Worm (Caenorhabditis elegans): Measurements from ENCODE around the gene cit-1.2.

The cit-1.2 gene

DNA sequence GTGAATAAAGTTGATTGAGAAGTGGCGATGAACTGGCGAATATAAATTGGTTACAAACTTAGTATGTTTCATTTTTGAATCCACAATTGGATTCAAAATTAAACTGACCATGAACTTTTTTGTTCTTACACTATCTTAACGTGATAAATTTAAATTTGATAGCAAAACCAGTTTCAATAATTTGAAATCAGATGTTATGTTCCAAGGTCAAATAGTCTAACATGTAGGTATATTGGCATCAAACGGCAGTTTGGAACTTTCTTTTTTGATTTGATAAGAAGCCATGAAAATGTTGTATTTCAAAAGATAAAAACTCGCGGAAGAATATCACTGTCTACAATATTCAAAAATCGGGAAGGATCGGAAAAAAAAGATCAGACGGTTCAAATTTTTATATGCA is 25.5 kb downstream of the cit-1.2 start:
- no peak for TF ChIP-seq cog-1 (tag; optimal IDR thresholded peaks at IDR 0.05)
- no peak for TF ChIP-seq klf-2 (GFP tag; conservative IDR thresholded peaks at IDR 0.05)
- TF ChIP-seq flt-1 (GFP tag; IDR thresholded peaks at IDR 0.05), result no peak
- TF ChIP-seq ztf-29 (GFP tag; IDR thresholded peaks at IDR 0.05), result no peak
- no peak for TF ChIP-seq ref-1 (GFP tag; conservative IDR thresholded peaks at IDR 0.05)
- TF ChIP-seq tab-1 (GFP tag; IDR thresholded peaks at IDR 0.05), result no peak
- TF ChIP-seq T22C8.4 (GFP tag; IDR thresholded peaks at IDR 0.05), result no peak
- no peak for TF ChIP-seq med-1 (GFP tag; optimal IDR thresholded peaks at IDR 0.05; ENCODE audit: insufficient read depth)
- TF ChIP-seq ztf-23 (GFP tag; IDR thresholded peaks at IDR 0.05), result no peak

DNA sequence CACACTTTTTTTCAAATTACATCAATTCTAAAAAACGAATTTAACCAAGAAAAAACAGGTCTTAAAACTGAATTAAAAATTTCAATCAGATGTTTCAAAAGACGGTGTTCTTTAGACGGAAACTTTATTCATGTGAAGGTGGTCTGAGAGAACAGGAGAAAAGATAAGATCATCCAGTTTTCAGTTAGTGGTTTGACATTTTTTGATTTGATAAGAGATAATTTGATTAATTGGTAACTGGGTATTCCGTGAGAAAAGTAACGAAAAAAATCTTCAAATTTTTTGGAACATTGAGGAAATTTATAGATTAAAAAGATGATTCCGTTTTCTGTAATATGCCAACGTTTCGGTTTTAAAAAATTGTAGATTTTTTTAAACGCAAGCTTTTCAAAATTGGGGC is 25.9 kb downstream of the cit-1.2 start:
- TF ChIP-seq tab-1 (GFP tag; IDR thresholded peaks at IDR 0.05) (no peak), ztf-23 (GFP tag; IDR thresholded peaks at IDR 0.05) (no peak), T22C8.4 (GFP tag; IDR thresholded peaks at IDR 0.05) (no peak), flt-1 (GFP tag; IDR thresholded peaks at IDR 0.05) (no peak), ref-1 (GFP tag; conservative IDR thresholded peaks at IDR 0.05) (no peak), med-1 (GFP tag; optimal IDR thresholded peaks at IDR 0.05; ENCODE audit: insufficient read depth) (no peak), ztf-29 (GFP tag; IDR thresholded peaks at IDR 0.05) (no peak), cog-1 (tag; optimal IDR thresholded peaks at IDR 0.05) (no peak), klf-2 (GFP tag; conservative IDR thresholded peaks at IDR 0.05) (no peak)

DNA sequence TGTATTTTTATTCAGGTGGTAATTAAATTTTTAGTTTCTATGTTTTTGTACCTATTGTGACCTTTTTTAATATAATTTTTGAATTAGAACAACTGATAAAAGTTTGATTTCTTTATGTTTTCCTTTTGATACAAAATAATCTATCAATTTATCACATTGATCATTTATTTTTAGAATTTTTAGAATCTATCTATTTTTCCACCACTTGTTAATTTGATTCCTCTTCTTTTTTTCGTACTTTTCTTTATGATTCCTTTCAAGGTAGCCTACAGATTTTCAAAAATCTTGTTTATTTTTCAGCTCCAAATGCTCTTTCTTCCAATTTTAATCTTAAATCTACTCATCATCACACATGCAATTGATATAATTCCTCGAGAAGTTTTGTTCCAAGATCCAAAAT is 27.4 kb downstream of the cit-1.2 start, which contains the start of gene dpf-6:
dpf-6 (plus strand) TSS at position 301 of the 400 bp plus-strand sequence.
- TF ChIP-seq klf-2 (GFP tag; conservative IDR thresholded peaks at IDR 0.05) (no peak), flt-1 (GFP tag; IDR thresholded peaks at IDR 0.05) (no peak), T22C8.4 (GFP tag; IDR thresholded peaks at IDR 0.05) (no peak), tab-1 (GFP tag; IDR thresholded peaks at IDR 0.05) (no peak)

DNA sequence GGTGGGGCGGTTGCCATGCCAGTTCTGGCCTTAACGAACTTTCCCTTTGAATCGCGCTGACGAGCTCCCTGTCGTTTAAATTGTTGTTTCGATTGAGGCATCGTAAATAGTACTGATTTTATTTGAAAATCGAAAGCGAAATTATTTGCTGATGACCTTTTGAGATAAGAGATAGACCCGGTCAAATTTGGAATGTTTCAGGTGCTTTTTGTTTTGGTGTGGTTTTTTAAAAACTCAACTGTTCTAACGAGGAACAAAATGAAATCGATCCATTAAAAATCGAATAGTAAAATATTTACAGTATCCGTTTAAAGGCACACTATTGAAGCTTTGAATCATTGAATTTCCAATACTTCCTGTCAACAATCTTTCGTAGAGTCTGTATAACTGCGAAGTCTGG is 32.2 kb downstream of the cit-1.2 start, which contains the start of gene K12H4.6:
K12H4.6 (minus strand) TSS at position 101 of the 400 bp plus-strand sequence.
- no peak for TF ChIP-seq ztf-23 (GFP tag; IDR thresholded peaks at IDR 0.05)

DNA sequence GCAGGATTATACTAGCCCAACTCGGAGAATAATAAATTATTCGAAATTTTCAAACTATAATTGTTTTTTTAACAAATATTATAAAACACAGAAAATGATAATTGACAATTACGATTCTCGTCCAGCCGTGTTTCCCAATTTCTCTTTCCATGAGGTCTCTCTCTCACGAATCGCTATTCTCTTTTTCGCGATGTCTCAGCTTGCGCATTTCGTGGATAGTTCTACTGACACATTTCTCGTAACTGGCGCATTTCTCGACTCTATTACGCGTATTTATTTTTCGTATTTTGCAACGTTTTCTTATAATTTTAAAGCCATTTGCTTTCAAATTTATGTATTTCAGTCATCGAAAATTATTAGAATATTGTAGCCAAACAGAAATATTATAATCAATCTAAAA is 33.2 kb downstream of the cit-1.2 start:
- peak; percentile 100 for TF ChIP-seq klf-2 (GFP tag; conservative IDR thresholded peaks at IDR 0.05)
- TF ChIP-seq tab-1 (GFP tag; IDR thresholded peaks at IDR 0.05), result peak; percentile 99
- peak; percentile 73 for TF ChIP-seq med-1 (GFP tag; optimal IDR thresholded peaks at IDR 0.05; ENCODE audit: insufficient read depth)
- TF ChIP-seq cog-1 (tag; optimal IDR thresholded peaks at IDR 0.05), result peak; percentile 100
- peak; percentile 100 for TF ChIP-seq ref-1 (GFP tag; conservative IDR thresholded peaks at IDR 0.05)
- peak; percentile 99 for TF ChIP-seq ztf-23 (GFP tag; IDR thresholded peaks at IDR 0.05)
- peak; percentile 99 for TF ChIP-seq T22C8.4 (GFP tag; IDR thresholded peaks at IDR 0.05)
- peak; percentile 100 for TF ChIP-seq flt-1 (GFP tag; IDR thresholded peaks at IDR 0.05)
- TF ChIP-seq ztf-29 (GFP tag; IDR thresholded peaks at IDR 0.05), result peak; percentile 99

DNA sequence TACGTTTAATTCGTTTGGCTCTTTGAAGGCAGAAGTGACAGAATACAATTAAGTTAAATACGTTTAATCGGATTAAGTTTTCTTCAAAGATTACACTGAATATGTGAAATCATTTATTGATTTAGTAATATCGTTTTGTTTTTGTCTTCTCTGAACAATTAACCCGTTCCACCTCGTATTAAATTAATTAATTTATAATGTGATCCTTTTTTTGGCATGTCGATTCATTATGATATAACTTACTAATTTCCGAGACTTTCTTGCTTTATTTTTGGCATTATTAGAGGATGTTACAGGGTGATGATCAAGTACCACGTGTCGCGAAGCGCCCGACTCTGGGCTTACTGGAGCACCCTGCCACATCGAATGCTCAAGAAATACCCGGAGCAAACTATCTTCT is 33.6 kb downstream of the cit-1.2 start, which contains the start of gene K12H4.5:
K12H4.5 (plus strand) TSS at position 301 of the 400 bp plus-strand sequence.
- TF ChIP-seq med-1 (GFP tag; optimal IDR thresholded peaks at IDR 0.05; ENCODE audit: insufficient read depth), result no peak
- no peak for TF ChIP-seq ref-1 (GFP tag; conservative IDR thresholded peaks at IDR 0.05)
- no peak for TF ChIP-seq ztf-29 (GFP tag; IDR thresholded peaks at IDR 0.05)
- no peak for TF ChIP-seq ztf-23 (GFP tag; IDR thresholded peaks at IDR 0.05)
- no peak for TF ChIP-seq cog-1 (tag; optimal IDR thresholded peaks at IDR 0.05)

DNA sequence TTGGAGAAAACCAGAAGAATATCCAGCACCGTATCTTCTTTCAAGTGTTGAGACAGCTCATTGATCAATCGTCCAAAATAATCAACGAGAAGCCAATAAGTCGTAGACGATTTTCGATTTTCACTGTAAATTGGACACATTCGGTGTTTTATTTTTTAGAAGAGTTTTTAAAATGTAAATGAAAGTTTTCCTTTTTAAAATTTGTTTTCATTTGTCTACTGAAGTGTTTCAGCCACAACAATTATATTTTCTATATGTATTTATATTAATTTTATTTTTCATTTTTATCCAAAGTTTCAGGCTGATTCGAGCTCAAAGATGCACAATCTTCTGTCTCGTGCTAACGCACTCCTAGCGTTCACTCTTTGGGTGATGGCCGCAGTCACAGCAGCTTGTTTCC is 34.1 kb downstream of the cit-1.2 start, which contains the start of gene spcs-3:
spcs-3 (plus strand) TSS at position 301 of the 400 bp plus-strand sequence.
- no peak for TF ChIP-seq flt-1 (GFP tag; IDR thresholded peaks at IDR 0.05)
- no peak for TF ChIP-seq cog-1 (tag; optimal IDR thresholded peaks at IDR 0.05)
- TF ChIP-seq klf-2 (GFP tag; conservative IDR thresholded peaks at IDR 0.05), result no peak
- no peak for TF ChIP-seq ztf-29 (GFP tag; IDR thresholded peaks at IDR 0.05)

DNA sequence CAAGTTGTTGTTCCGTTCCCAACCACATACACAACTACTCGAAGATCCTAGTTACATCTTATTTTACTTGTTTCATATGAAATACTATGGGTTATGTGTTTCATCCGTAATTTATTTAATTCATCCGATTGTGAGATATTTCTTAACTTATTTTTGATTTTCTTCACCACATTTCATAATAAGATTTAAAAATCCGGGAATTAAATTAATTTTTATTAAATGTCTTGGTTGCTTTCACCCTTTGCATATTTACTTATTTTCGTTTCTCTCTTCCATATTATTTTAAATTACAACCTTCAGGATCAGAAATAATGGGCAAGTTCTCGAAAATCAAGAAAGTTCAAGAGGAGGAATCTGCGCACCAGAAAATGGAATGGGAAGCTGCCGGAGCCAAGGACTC is 35.2 kb downstream of the cit-1.2 start, which contains the start of gene K12H4.3:
K12H4.3 (plus strand) TSS at position 301 of the 400 bp plus-strand sequence.
- TF ChIP-seq ztf-29 (GFP tag; IDR thresholded peaks at IDR 0.05) (no peak), T22C8.4 (GFP tag; IDR thresholded peaks at IDR 0.05) (no peak), ref-1 (GFP tag; conservative IDR thresholded peaks at IDR 0.05) (no peak), klf-2 (GFP tag; conservative IDR thresholded peaks at IDR 0.05) (no peak), med-1 (GFP tag; optimal IDR thresholded peaks at IDR 0.05; ENCODE audit: insufficient read depth) (no peak), cog-1 (tag; optimal IDR thresholded peaks at IDR 0.05) (no peak), flt-1 (GFP tag; IDR thresholded peaks at IDR 0.05) (no peak)

DNA sequence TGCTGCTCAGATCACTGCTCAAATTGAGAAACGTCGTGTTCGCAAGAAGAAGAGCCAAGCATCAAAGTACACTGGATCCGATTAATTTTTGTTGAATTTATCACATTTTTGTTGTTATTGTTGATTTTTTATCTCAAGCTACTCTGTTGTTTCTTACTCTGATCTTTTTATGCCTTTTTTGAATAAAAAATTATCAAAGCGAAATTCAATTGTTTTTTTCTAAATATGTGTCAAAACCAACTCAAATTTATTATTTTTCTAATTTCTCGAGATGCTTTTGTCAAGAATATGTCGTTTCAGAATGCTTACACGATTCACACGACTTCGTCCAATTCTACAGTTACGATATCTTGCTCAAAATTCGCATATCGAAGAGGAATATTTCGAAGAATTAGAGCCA is 36.8 kb downstream of the cit-1.2 start, which contains the start of gene K12H4.2:
K12H4.2 (plus strand) TSS at position 301 of the 400 bp plus-strand sequence.
- TF ChIP-seq klf-2 (GFP tag; conservative IDR thresholded peaks at IDR 0.05) (no peak), ref-1 (GFP tag; conservative IDR thresholded peaks at IDR 0.05) (no peak), cog-1 (tag; optimal IDR thresholded peaks at IDR 0.05) (no peak), T22C8.4 (GFP tag; IDR thresholded peaks at IDR 0.05) (no peak), med-1 (GFP tag; optimal IDR thresholded peaks at IDR 0.05; ENCODE audit: insufficient read depth) (no peak), tab-1 (GFP tag; IDR thresholded peaks at IDR 0.05) (no peak), ztf-23 (GFP tag; IDR thresholded peaks at IDR 0.05) (no peak), ztf-29 (GFP tag; IDR thresholded peaks at IDR 0.05) (no peak), flt-1 (GFP tag; IDR thresholded peaks at IDR 0.05) (no peak)

DNA sequence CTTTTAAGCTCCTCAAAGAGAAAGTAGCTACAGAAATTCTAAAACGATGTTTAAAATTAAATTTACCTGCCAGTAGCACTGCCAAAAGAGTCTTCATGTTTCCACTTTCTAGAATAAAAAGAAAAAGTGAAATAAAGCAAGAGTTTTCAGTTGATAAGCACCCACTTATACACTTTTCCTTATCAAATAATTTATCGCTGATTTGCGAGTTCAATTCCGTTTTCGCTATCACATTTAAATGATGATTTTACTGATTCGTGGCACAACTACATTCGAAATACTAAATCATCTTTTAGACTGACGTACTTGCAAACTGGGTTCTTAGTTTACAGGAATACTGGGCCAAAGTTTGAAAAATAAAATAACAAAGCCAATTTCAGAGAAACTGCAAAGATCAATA is 40.4 kb downstream of the cit-1.2 start, which contains the start of gene K12H4.7:
K12H4.7 (minus strand) TSS at position 138 of the 400 bp plus-strand sequence.
- TF ChIP-seq ztf-29 (GFP tag; IDR thresholded peaks at IDR 0.05) (no peak), tab-1 (GFP tag; IDR thresholded peaks at IDR 0.05) (no peak), T22C8.4 (GFP tag; IDR thresholded peaks at IDR 0.05) (no peak), cog-1 (tag; optimal IDR thresholded peaks at IDR 0.05) (no peak), med-1 (GFP tag; optimal IDR thresholded peaks at IDR 0.05; ENCODE audit: insufficient read depth) (no peak), klf-2 (GFP tag; conservative IDR thresholded peaks at IDR 0.05) (no peak), flt-1 (GFP tag; IDR thresholded peaks at IDR 0.05) (no peak), ref-1 (GFP tag; conservative IDR thresholded peaks at IDR 0.05) (no peak), ztf-23 (GFP tag; IDR thresholded peaks at IDR 0.05) (no peak)

All from whole organism, midembryonic.